Worm (Caenorhabditis elegans) whole organism, mixed stage, embryonic: ENCODE data around the gene D1086.19.

Experiments used
- bed-3 ChIP-seq: fragments of 200-800 bp; sonication (Bioruptor generic); optimal IDR thresholded peaks from 3 replicates; lab custom pipeline; 2018; ENCODE audit warnings: mild to moderate bottlenecking, missing genetic modification characterization, moderate library complexity, missing compliant biosample characterization
- blmp-1 ChIP-seq: fragments of 150-350 bp; optimal IDR thresholded peaks from 2 replicates; lab custom pipeline; 2014; ENCODE audit warnings: missing biosample characterization, missing genetic modification characterization
- ceh-39 ChIP-seq: fragments of 150-350 bp; optimal IDR thresholded peaks from 2 replicates; lab custom pipeline; 2014; ENCODE audit warnings: missing biosample characterization, missing genetic modification characterization
- ceh-43 ChIP-seq: fragments of 200-800 bp; sonication (Bioruptor generic); optimal IDR thresholded peaks from 2 replicates; lab custom pipeline; 2018; ENCODE audit warnings: mild to moderate bottlenecking, missing genetic modification characterization, moderate library complexity, missing compliant biosample characterization
- ces-1 ChIP-seq: fragments of 150-350 bp; optimal IDR thresholded peaks from 2 replicates; lab custom pipeline; 2014; ENCODE audit warnings: missing biosample characterization, missing genetic modification reagents, missing genetic modification characterization
- cnd-1 ChIP-seq: fragments of 200-800 bp; sonication (Bioruptor generic); optimal IDR thresholded peaks from 2 replicates; lab custom pipeline; 2018; ENCODE audit warnings: mild to moderate bottlenecking, missing genetic modification characterization, missing compliant biosample characterization
- drap-1 ChIP-seq: fragments of 200-800 bp; sonication (Bioruptor generic); optimal IDR thresholded peaks from 3 replicates; lab custom pipeline; 2018; ENCODE audit warnings: mild to moderate bottlenecking, missing genetic modification characterization, missing compliant biosample characterization
- elt-1 ChIP-seq: sonication (generic microtip); optimal IDR thresholded peaks from 2 replicates; lab custom pipeline; 2017; ENCODE audit warnings: missing genetic modification characterization, mild to moderate bottlenecking, missing compliant biosample characterization, antibody characterized with exemption, moderate library complexity, borderline replicate concordance; ENCODE audit not compliant: insufficient read depth
- elt-3 ChIP-seq: fragments of 150-350 bp; optimal IDR thresholded peaks from 2 replicates; lab custom pipeline; 2014; ENCODE audit warnings: missing biosample characterization, missing genetic modification characterization
- flh-1 ChIP-seq: fragments of 200-800 bp; sonication (Bioruptor generic); optimal IDR thresholded peaks from 2 replicates; lab custom pipeline; 2018; ENCODE audit warnings: mild to moderate bottlenecking, missing genetic modification characterization, moderate library complexity, missing compliant biosample characterization
- ham-2 ChIP-seq: fragments of 200-800 bp; sonication (Bioruptor generic); optimal IDR thresholded peaks from 2 replicates; lab custom pipeline; 2018; ENCODE audit warnings: mild to moderate bottlenecking, missing genetic modification characterization, missing compliant biosample characterization
- hlh-1 ChIP-seq: fragments of 150-350 bp; optimal IDR thresholded peaks from 2 replicates; lab custom pipeline; 2014; ENCODE audit warnings: missing biosample characterization, missing genetic modification reagents, missing genetic modification characterization
- lin-32 ChIP-seq: fragments of 200-800 bp; sonication (Bioruptor generic); optimal IDR thresholded peaks from 2 replicates; lab custom pipeline; 2018; ENCODE audit warnings: mild to moderate bottlenecking, missing genetic modification characterization, missing compliant biosample characterization
- lsy-2 ChIP-seq: fragments of 150-350 bp; optimal IDR thresholded peaks from 2 replicates; lab custom pipeline; 2014; ENCODE audit warnings: missing biosample characterization, missing genetic modification characterization
- mab-5 ChIP-seq: fragments of 150-350 bp; optimal IDR thresholded peaks from 2 replicates; lab custom pipeline; 2014; ENCODE audit warnings: missing biosample characterization, missing genetic modification characterization
- mep-1 ChIP-seq: fragments of 150-350 bp; optimal IDR thresholded peaks from 2 replicates; lab custom pipeline; 2017; ENCODE audit warnings: missing biosample characterization, missing genetic modification reagents, missing genetic modification characterization, inconsistent platforms
- mls-2 ChIP-seq: sonication (generic microtip); optimal IDR thresholded peaks from 2 replicates; lab custom pipeline; 2016; ENCODE audit warnings: mild to moderate bottlenecking, missing genetic modification characterization, moderate library complexity, missing compliant biosample characterization
- nhr-12 ChIP-seq: fragments of 150-350 bp; optimal IDR thresholded peaks from 2 replicates; lab custom pipeline; 2014; ENCODE audit warnings: missing biosample characterization, missing genetic modification characterization
- nhr-2 ChIP-seq: fragments of 150-350 bp; optimal IDR thresholded peaks from 2 replicates; lab custom pipeline; 2014; ENCODE audit warnings: missing biosample characterization, missing genetic modification characterization
- nhr-28 ChIP-seq: fragments of 150-350 bp; optimal IDR thresholded peaks from 2 replicates; lab custom pipeline; 2014; ENCODE audit warnings: missing biosample characterization, missing genetic modification characterization
- pha-4 ChIP-seq: fragments of 150-350 bp; optimal IDR thresholded peaks from 2 replicates; lab custom pipeline; 2018; ENCODE audit warnings: missing biosample characterization, missing genetic modification reagents, missing genetic modification characterization
- sem-2 ChIP-seq: fragments of 200-800 bp; sonication (Bioruptor generic); optimal IDR thresholded peaks from 2 replicates; lab custom pipeline; 2018; ENCODE audit warnings: mild to moderate bottlenecking, missing genetic modification characterization, missing compliant biosample characterization
- snpc-4 ChIP-seq: fragments of 150-350 bp; optimal IDR thresholded peaks from 2 replicates; lab custom pipeline; 2014; ENCODE audit warnings: missing biosample characterization, missing genetic modification characterization
- sptf-1 ChIP-seq: sonication (generic microtip); optimal IDR thresholded peaks from 2 replicates; lab custom pipeline; 2017; ENCODE audit warnings: mild to moderate bottlenecking, missing genetic modification characterization, moderate library complexity, missing compliant biosample characterization
- tbx-8 ChIP-seq: fragments of 200-800 bp; sonication (Bioruptor generic); optimal IDR thresholded peaks from 2 replicates; lab custom pipeline; 2018; ENCODE audit warnings: mild to moderate bottlenecking, missing genetic modification characterization, moderate library complexity, missing compliant biosample characterization
- unc-120 ChIP-seq: sonication (generic microtip); optimal IDR thresholded peaks from 2 replicates; lab custom pipeline; 2017; ENCODE audit warnings: missing genetic modification characterization, missing compliant biosample characterization; ENCODE audit not compliant: poor library complexity, severe bottlenecking
- unc-39 ChIP-seq: fragments of 150-350 bp; optimal IDR thresholded peaks from 2 replicates; lab custom pipeline; 2014; ENCODE audit warnings: missing biosample characterization, missing genetic modification characterization
- unc-62 ChIP-seq: fragments of 150-350 bp; optimal IDR thresholded peaks from 2 replicates; lab custom pipeline; 2014; ENCODE audit warnings: missing biosample characterization, missing genetic modification reagents, missing genetic modification characterization
- zip-8 ChIP-seq: fragments of 150-350 bp; optimal IDR thresholded peaks from 2 replicates; lab custom pipeline; 2014; ENCODE audit warnings: missing biosample characterization, missing genetic modification characterization

The D1086.19 gene

DNA sequence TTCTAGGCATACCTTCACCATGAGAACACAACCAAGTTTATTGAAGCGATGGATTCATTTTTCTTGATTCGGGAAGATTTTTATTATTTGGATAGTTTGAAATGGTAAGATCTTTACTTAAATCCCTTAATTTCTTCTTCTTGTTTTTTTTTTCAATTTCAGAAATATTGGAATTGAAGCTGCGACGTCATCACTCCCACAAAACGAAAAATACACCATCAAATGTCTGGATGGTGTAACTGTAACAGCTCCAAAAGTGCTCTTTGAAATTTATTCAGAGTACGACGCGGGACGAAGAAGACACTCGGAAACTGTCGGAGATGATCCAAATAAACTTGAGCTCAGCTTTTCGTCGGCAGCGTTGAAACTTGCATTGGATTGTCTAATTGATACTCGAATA lies 23.7 kb upstream of the D1086.19 start, which contains the start of gene D1086.21:
TSS of gene D1086.21 (plus strand) at position 301 of the 400 bp plus-strand sequence.
- TF ChIP-seq hlh-1 (tag; lab: Kevin White, UChicago): no peak
- no peak for TF ChIP-seq ceh-39
- TF ChIP-seq ces-1 (GFP tag; lab: Kevin White, UChicago): no peak
- TF ChIP-seq ceh-43 (GFP tag; lab: Kevin White, UChicago): no peak
- TF ChIP-seq mep-1 (tag; lab: Kevin White, UChicago): no peak
- no peak for TF ChIP-seq nhr-28 (tag; lab: Kevin White, UChicago)
- no peak for TF ChIP-seq sem-2 (GFP tag; lab: Kevin White, UChicago)
- TF ChIP-seq mab-5 (tag; lab: Kevin White, UChicago): no peak
- no peak for TF ChIP-seq zip-8 (tag; lab: Kevin White, UChicago)
- TF ChIP-seq unc-39 (tag; lab: Kevin White, UChicago): no peak
- TF ChIP-seq elt-3 (tag; lab: Kevin White, UChicago): no peak
- TF ChIP-seq tbx-8 (GFP tag; lab: Kevin White, UChicago): no peak
- no peak for TF ChIP-seq blmp-1
- TF ChIP-seq pha-4 (tag; lab: Kevin White, UChicago): no peak
- no peak for TF ChIP-seq cnd-1 (tag; lab: Kevin White, UChicago)
- no peak for TF ChIP-seq nhr-12 (tag; lab: Kevin White, UChicago)
- TF ChIP-seq mls-2 (tag; lab: Kevin White, UChicago): no peak
- no peak for TF ChIP-seq elt-1 (tag; lab: Kevin White, UChicago)

- TF ChIP-seq bed-3 (GFP tag; lab: Kevin White, UChicago) (no peak), sptf-1 (tag; lab: Kevin White, UChicago) (no peak), sem-2 (GFP tag; lab: Kevin White, UChicago) (no peak)
Measured at ce11 chrV:14067816-14068296, 20.3 kb upstream of the D1086.19 start, which contains the start of gene D1086.17. Gene D1086.17 (plus strand): TSS chrV:14067866.

DNA sequence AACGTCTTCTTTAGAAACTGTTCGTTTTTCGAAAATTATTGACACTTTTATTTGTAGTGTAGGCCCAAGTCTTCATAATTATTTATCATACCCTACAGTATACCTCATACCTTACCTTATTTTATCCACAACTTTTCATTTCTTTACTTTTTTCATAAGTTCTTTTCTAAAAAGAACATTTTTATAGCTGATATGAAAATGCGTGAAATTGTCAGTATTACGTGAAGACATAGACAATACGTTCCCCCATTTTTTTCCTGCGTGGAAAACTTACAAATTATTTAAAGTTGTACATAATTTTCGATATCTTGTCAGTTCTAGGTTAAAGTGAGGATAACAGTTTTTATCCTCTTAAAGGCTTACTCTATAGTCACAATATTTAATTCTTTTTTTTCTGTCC lies 18.3 kb upstream of the D1086.19 start:
- TF ChIP-seq mab-5 (tag; lab: Kevin White, UChicago) (no peak), nhr-28 (tag; lab: Kevin White, UChicago) (no peak), nhr-2 (tag; lab: Kevin White, UChicago) (no peak), tbx-8 (GFP tag; lab: Kevin White, UChicago) (no peak), pha-4 (tag; lab: Kevin White, UChicago) (no peak), blmp-1 (no peak), mep-1 (tag; lab: Kevin White, UChicago) (no peak), flh-1 (GFP tag; lab: Kevin White, UChicago) (no peak), cnd-1 (tag; lab: Kevin White, UChicago) (no peak), lin-32 (no peak), ham-2 (GFP tag; lab: Kevin White, UChicago) (no peak), unc-62 (GFP tag; lab: Kevin White, UChicago) (no peak), snpc-4 (tag; lab: Kevin White, UChicago) (no peak), lsy-2 (tag; lab: Kevin White, UChicago) (no peak), unc-120 (tag; lab: Kevin White, UChicago) (no peak), elt-3 (tag; lab: Kevin White, UChicago) (no peak), drap-1 (GFP tag; lab: Kevin White, UChicago) (no peak), ces-1 (GFP tag; lab: Kevin White, UChicago) (no peak), nhr-12 (tag; lab: Kevin White, UChicago) (no peak), unc-39 (tag; lab: Kevin White, UChicago) (no peak)
- TF ChIP-seq, all 35 proteins: peak for 0

DNA sequence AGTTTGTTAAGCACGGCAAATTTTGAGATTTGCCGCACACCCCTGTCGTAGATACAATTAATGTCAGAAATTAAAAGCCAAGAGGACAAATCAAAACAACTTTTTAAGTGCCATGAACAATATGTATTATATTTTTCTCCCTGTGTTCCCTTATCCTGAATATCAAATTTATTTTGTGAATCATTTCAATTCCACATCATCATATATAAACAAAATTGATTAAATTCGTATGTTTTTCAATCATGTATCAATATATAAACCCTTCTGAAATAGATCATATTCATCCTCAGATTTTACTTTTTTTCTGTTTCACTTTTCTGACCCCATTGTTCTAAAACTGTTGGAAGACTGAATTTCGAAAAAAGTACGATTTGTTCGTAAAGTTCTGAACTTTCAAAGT lies 14.0 kb upstream of the D1086.19 start, which contains the start of gene D1086.11:
TSS of gene D1086.11 (plus strand) at position 301 of the 400 bp plus-strand sequence.
- no peak for TF ChIP-seq sem-2 (GFP tag; lab: Kevin White, UChicago)
- TF ChIP-seq, all 35 proteins: peak for 0

DNA sequence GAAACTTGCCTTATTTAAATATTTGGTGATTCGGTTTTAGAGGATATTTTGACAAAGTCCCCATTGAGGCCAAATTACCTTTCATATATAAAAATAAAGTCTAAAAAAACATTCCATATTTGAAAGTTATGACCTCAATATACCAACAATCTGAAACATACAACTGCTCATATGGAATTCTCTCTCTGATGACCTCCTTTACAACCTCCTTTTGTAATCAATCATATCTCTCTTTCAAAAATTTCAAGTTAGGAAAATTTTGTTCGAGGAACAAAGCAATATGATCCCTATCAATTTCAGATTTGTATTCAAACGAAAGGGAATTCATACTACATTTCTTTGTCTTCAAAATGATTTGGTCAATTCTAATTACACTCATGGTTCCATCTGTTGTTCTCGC lies 8.7 kb upstream of the D1086.19 start, which contains the start of gene D1086.6:
TSS of gene D1086.6 (plus strand) at position 301 of the 400 bp plus-strand sequence.
- TF ChIP-seq unc-39 (tag; lab: Kevin White, UChicago) (no peak), lsy-2 (tag; lab: Kevin White, UChicago) (no peak)
- TF ChIP-seq, all 35 proteins: peak for 0
